Worm (Caenorhabditis elegans) whole organism, L1 larva: ENCODE results near the gene btb-4.
A peak's percentile ranks its signal among the peaks of the same experiment; 100 is the strongest.

Experiments
- C16A3.4 ChIP-seq: fragments of 150-350 bp; optimal IDR thresholded peaks from 2 replicates; lab custom pipeline; 2014; ENCODE audit warnings: missing biosample characterization, missing genetic modification characterization
- F16B12.6 ChIP-seq: fragments of 150-350 bp; optimal IDR thresholded peaks from 2 replicates; lab custom pipeline; 2014; ENCODE audit warnings: missing biosample characterization, missing genetic modification characterization
- alr-1 ChIP-seq: fragments of 200-800 bp; sonication (Bioruptor generic); optimal IDR thresholded peaks from 2 replicates; lab custom pipeline; 2018; ENCODE audit warnings: borderline replicate concordance, mild to moderate bottlenecking, missing genetic modification characterization, missing compliant biosample characterization
- aly-2 ChIP-seq: fragments of 150-350 bp; optimal IDR thresholded peaks from 2 replicates; lab custom pipeline; 2014; ENCODE audit warnings: missing biosample characterization, missing genetic modification characterization
- blmp-1 ChIP-seq: fragments of 150-350 bp; optimal IDR thresholded peaks from 2 replicates; lab custom pipeline; 2014; ENCODE audit warnings: missing biosample characterization, missing genetic modification characterization
- ceh-63 ChIP-seq: fragments of 200-800 bp; sonication (Bioruptor generic); optimal IDR thresholded peaks from 2 replicates; lab custom pipeline; 2018; ENCODE audit warnings: mild to moderate bottlenecking, missing genetic modification characterization, missing compliant biosample characterization
- ces-1 ChIP-seq: fragments of 150-350 bp; optimal IDR thresholded peaks from 2 replicates; lab custom pipeline; 2014; ENCODE audit warnings: missing biosample characterization, missing genetic modification reagents, missing genetic modification characterization
- dpl-1 ChIP-seq, 3 experiments: fragments of 150-350 bp in 2 of 3; sonication (generic microtip) in 1 of 3; optimal IDR thresholded peaks; 2 replicates each; lab custom pipeline; 2014 to 2017; ENCODE audit warnings: missing biosample characterization in 3 of 3, missing genetic modification characterization in 3 of 3, missing genetic modification reagents in 3 of 3
- dsc-1 ChIP-seq: sonication (generic microtip); optimal IDR thresholded peaks from 2 replicates; lab custom pipeline; 2016; ENCODE audit warnings: mild to moderate bottlenecking, missing genetic modification characterization, missing compliant biosample characterization
- efl-1 ChIP-seq, 4 experiments: fragments of 150-350 bp; optimal IDR thresholded peaks in 3 of 4; peaks in 1 of 4; 1 replicate in 1 of 4; 2 replicates in 3 of 4; lab custom pipeline; 2014; ENCODE audit warnings: missing biosample characterization in 2 of 4, missing genetic modification characterization in 2 of 4, missing genetic modification reagents in 2 of 4
- efl-3 ChIP-seq: fragments of 200-800 bp; sonication (Bioruptor generic); optimal IDR thresholded peaks from 2 replicates; lab custom pipeline; 2018; ENCODE audit warnings: mild to moderate bottlenecking, missing genetic modification characterization, missing compliant biosample characterization
- fkh-8 ChIP-seq: sonication (generic microtip); optimal IDR thresholded peaks from 2 replicates; lab custom pipeline; 2016; ENCODE audit warnings: mild to moderate bottlenecking, missing genetic modification characterization, missing compliant biosample characterization
- fos-1 ChIP-seq: fragments of 150-350 bp; optimal IDR thresholded peaks from 2 replicates; lab custom pipeline; 2014; ENCODE audit warnings: missing biosample characterization, missing genetic modification characterization
- grh-1 ChIP-seq: fragments of 200-800 bp; sonication (Bioruptor generic); IDR thresholded peaks from 2 replicates; pipeline ENCODE4 v1.3.6; 2022; ENCODE audit warnings: missing genetic modification reagents, missing genetic modification characterization, missing compliant biosample characterization
- hlh-17 ChIP-seq: fragments of 200-800 bp; sonication (Bioruptor generic); optimal IDR thresholded peaks from 2 replicates; lab custom pipeline; 2018; ENCODE audit warnings: missing genetic modification characterization, mild to moderate bottlenecking, missing compliant biosample characterization, moderate library complexity, borderline replicate concordance
- lin-13 ChIP-seq: fragments of 150-350 bp; optimal IDR thresholded peaks from 2 replicates; lab custom pipeline; 2014; ENCODE audit warnings: missing biosample characterization, missing genetic modification reagents, missing genetic modification characterization
- lin-15B ChIP-seq: fragments of 150-350 bp; sonication (generic microtip); optimal IDR thresholded peaks from 3 replicates; lab custom pipeline; 2014; ENCODE audit warnings: missing biosample characterization, missing genetic modification characterization
- lin-39 ChIP-seq: fragments of 150-350 bp; optimal IDR thresholded peaks from 2 replicates; lab custom pipeline; 2014; ENCODE audit warnings: missing biosample characterization, missing genetic modification reagents, missing genetic modification characterization
- lsy-2 ChIP-seq, 2 experiments: fragments of 150-350 bp; optimal IDR thresholded peaks; 2 replicates each; lab custom pipeline; 2014; ENCODE audit warnings: missing biosample characterization in 2 of 2, missing genetic modification characterization in 2 of 2
- mdl-1 ChIP-seq, 2 experiments: fragments of 150-350 bp; optimal IDR thresholded peaks; 2 replicates each; lab custom pipeline; 2014 to 2017; ENCODE audit warnings: missing biosample characterization in 2 of 2, missing genetic modification characterization in 2 of 2, inconsistent platforms in 1 of 2
- nhr-11 ChIP-seq: fragments of 150-350 bp; optimal IDR thresholded peaks from 2 replicates; lab custom pipeline; 2014; ENCODE audit warnings: missing biosample characterization, missing genetic modification characterization
- nhr-12 ChIP-seq: sonication (generic microtip); optimal IDR thresholded peaks from 2 replicates; lab custom pipeline; 2017; ENCODE audit warnings: missing biosample characterization, missing genetic modification characterization
- nhr-47 ChIP-seq: sonication (generic microtip); optimal IDR thresholded peaks from 2 replicates; lab custom pipeline; 2016; ENCODE audit warnings: mild to moderate bottlenecking, missing genetic modification characterization, moderate library complexity, missing compliant biosample characterization
- nhr-77 ChIP-seq: fragments of 150-350 bp; optimal IDR thresholded peaks from 2 replicates; lab custom pipeline; 2014; ENCODE audit warnings: missing biosample characterization, missing genetic modification characterization
- nhr-85 ChIP-seq: sonication (generic microtip); peaks from one replicate; lab custom pipeline; 2016; ENCODE audit warnings: missing genetic modification characterization, inconsistent platforms, missing compliant biosample characterization
- pax-3 ChIP-seq: fragments of 200-800 bp; sonication (Bioruptor generic); optimal IDR thresholded peaks from 2 replicates; lab custom pipeline; 2018; ENCODE audit warnings: mild to moderate bottlenecking, missing genetic modification characterization, moderate library complexity, missing compliant biosample characterization
- skn-1 ChIP-seq: fragments of 150-350 bp; optimal IDR thresholded peaks from 2 replicates; lab custom pipeline; 2014; ENCODE audit warnings: missing biosample characterization, missing genetic modification characterization
- snpc-4 ChIP-seq: fragments of 150-350 bp; optimal IDR thresholded peaks from 2 replicates; lab custom pipeline; 2014; ENCODE audit warnings: missing biosample characterization, missing genetic modification characterization
- snu-23 ChIP-seq: sonication (generic microtip); optimal IDR thresholded peaks from 2 replicates; lab custom pipeline; 2016; ENCODE audit warnings: missing genetic modification characterization, missing compliant biosample characterization
- sptf-1 ChIP-seq: fragments of 150-350 bp; optimal IDR thresholded peaks from 2 replicates; lab custom pipeline; 2014; ENCODE audit warnings: missing biosample characterization, missing genetic modification characterization
- sup-37 ChIP-seq: fragments of 200-800 bp; sonication (Bioruptor generic); optimal IDR thresholded peaks from 2 replicates; lab custom pipeline; 2018; ENCODE audit warnings: mild to moderate bottlenecking, missing genetic modification characterization, missing compliant biosample characterization
- swsn-7 ChIP-seq: sonication (generic microtip); optimal IDR thresholded peaks from 2 replicates; lab custom pipeline; 2016; ENCODE audit warnings: missing genetic modification characterization, missing compliant biosample characterization
- tlp-1 ChIP-seq: fragments of 150-350 bp; optimal IDR thresholded peaks from 2 replicates; lab custom pipeline; 2014; ENCODE audit warnings: missing biosample characterization, missing genetic modification characterization
- unc-130 ChIP-seq: fragments of 150-350 bp; optimal IDR thresholded peaks from 2 replicates; lab custom pipeline; 2017; ENCODE audit warnings: missing biosample characterization, missing genetic modification characterization, inconsistent platforms
- unc-98 ChIP-seq: fragments of 200-800 bp; sonication (Bioruptor generic); IDR thresholded peaks from 2 replicates; pipeline ENCODE4 v1.3.6; 2022; ENCODE audit warnings: missing genetic modification characterization, missing compliant biosample characterization
- vab-15 ChIP-seq: sonication (generic microtip); optimal IDR thresholded peaks from 2 replicates; lab custom pipeline; 2017; ENCODE audit warnings: missing genotype, mild to moderate bottlenecking, missing genetic modification characterization, missing compliant biosample characterization
- zag-1 ChIP-seq: fragments of 150-350 bp; optimal IDR thresholded peaks from 2 replicates; lab custom pipeline; 2014; ENCODE audit warnings: missing biosample characterization, missing genetic modification characterization

btb-4 gene

ce11 chrII:2058985-2059384 lies 26.9 kb downstream of the btb-4 start, which contains the start of gene F07E5.5 (continued):
- TF ChIP-seq tlp-1 (tag; lab: Kevin White, UChicago) = no peak
- TF ChIP-seq aly-2 = no peak
- no peak for TF ChIP-seq nhr-12 (tag; lab: Kevin White, UChicago)
- TF ChIP-seq nhr-47 (tag; lab: Kevin White, UChicago) = no peak
- peak; percentile 41 for TF ChIP-seq lin-15B (tag; lab: Kevin White, UChicago)
- TF ChIP-seq blmp-1 (tag; lab: Kevin White, UChicago) = peak; percentile 13
- peak; percentile 27 for TF ChIP-seq vab-15 (tag; lab: Kevin White, UChicago)
- no peak for TF ChIP-seq nhr-77 (tag; lab: Kevin White, UChicago)
- no peak for TF ChIP-seq sptf-1 (tag; lab: Kevin White, UChicago)
- TF ChIP-seq lin-39 (tag; lab: Kevin White, UChicago) = peak; percentile 5
- peak; percentile 68 for TF ChIP-seq nhr-85 (tag; lab: Kevin White, UChicago)
- peak; percentile 14 for TF ChIP-seq nhr-11 (tag; lab: Kevin White, UChicago)
- no peak for TF ChIP-seq pax-3 (tag; lab: Kevin White, UChicago)
- peak; percentile 96 to 98 for TF ChIP-seq lsy-2 (tag; optimal IDR thresholded peaks at IDR 0.05; lab: Kevin White, UChicago)
- no peak for TF ChIP-seq efl-3
- peak; percentile 51 for TF ChIP-seq swsn-7
- no peak for TF ChIP-seq zag-1 (tag; lab: Kevin White, UChicago)
- TF ChIP-seq sup-37 (GFP tag; lab: Kevin White, UChicago) = no peak
- peak; percentile 55 for TF ChIP-seq skn-1
- peak in 1 of 2 experiments; percentile 14 for TF ChIP-seq mdl-1 (tag; optimal IDR thresholded peaks at IDR 0.05; lab: Kevin White, UChicago)
- TF ChIP-seq dpl-1 (GFP tag; optimal IDR thresholded peaks at IDR 0.05; lab: Kevin White, UChicago) = peak; percentile 54 to 78 (median 74)
- peak; percentile 91 for TF ChIP-seq F16B12.6
- no peak for TF ChIP-seq hlh-17 (GFP tag; lab: Kevin White, UChicago)
- peak; percentile 79 for TF ChIP-seq unc-130 (tag; lab: Kevin White, UChicago)
- peak; percentile 4 for TF ChIP-seq lin-13 (GFP tag; lab: Kevin White, UChicago)
- no peak for TF ChIP-seq grh-1 (GFP tag; lab: Robert Waterston, UW)
- peak; percentile 46 for TF ChIP-seq C16A3.4
- no peak for TF ChIP-seq ces-1 (GFP tag; lab: Kevin White, UChicago)
- peak; percentile 23 for TF ChIP-seq snpc-4 (tag; lab: Kevin White, UChicago)
- no peak for TF ChIP-seq fos-1
- TF ChIP-seq, all 84 proteins: peak for 26

ce11 chrII:2063989-2064388 lies 31.9 kb downstream of the btb-4 start, which contains the start of gene F07E5.13:
F07E5.13 (minus strand) TSS chrII:2064089.
- TF ChIP-seq tlp-1 (tag; lab: Kevin White, UChicago) = no peak
- no peak for TF ChIP-seq nhr-77 (tag; lab: Kevin White, UChicago)
- TF ChIP-seq alr-1 (tag; lab: Kevin White, UChicago) = no peak
- no peak for TF ChIP-seq C16A3.4
- no peak for TF ChIP-seq unc-98 (GFP tag; lab: Robert Waterston, UW)
- no peak for TF ChIP-seq dsc-1 (tag; lab: Kevin White, UChicago)
- no peak for TF ChIP-seq mdl-1 (tag; optimal IDR thresholded peaks at IDR 0.05; lab: Kevin White, UChicago)
- TF ChIP-seq pax-3 (tag; lab: Kevin White, UChicago) = no peak
- no peak for TF ChIP-seq snu-23 (GFP tag; lab: Kevin White, UChicago)
- TF ChIP-seq ceh-63 (GFP tag; lab: Kevin White, UChicago) = no peak
- TF ChIP-seq, all 84 proteins: peak for 0

- no peak for TF ChIP-seq fkh-8 (tag; lab: Kevin White, UChicago)
- TF ChIP-seq efl-1 (optimal IDR thresholded peaks at IDR 0.05; lab: Kevin White, UChicago) = no peak
- TF ChIP-seq efl-1 (GFP tag; optimal IDR thresholded peaks at IDR 0.05 in 1 of 2; lab: Kevin White, UChicago) = peak in 1 of 2 experiments; percentile 68
Observed at ce11 chrII:2064497-2064896, 32.4 kb downstream of the btb-4 start, which contains the start of gene fbxb-6. fbxb-6 (plus strand) TSS chrII:2064797.
